Worm (Caenorhabditis elegans) whole organism, late embryonic: ENCODE data around the gene ugt-32.

Experiments
- K02D7.2 ChIP-seq: sonication (generic microtip); optimal IDR thresholded peaks from 2 replicates; lab custom pipeline; 2017; ENCODE audit warnings: mild to moderate bottlenecking, missing genetic modification characterization, missing compliant biosample characterization
- Y22D7AL.16 ChIP-seq: sonication (generic microtip); optimal IDR thresholded peaks from 2 replicates; lab custom pipeline; 2016; ENCODE audit warnings: missing genetic modification characterization, missing compliant biosample characterization
- ama-1 ChIP-seq: fragments of 150-350 bp; optimal IDR thresholded peaks from 2 replicates; lab custom pipeline; 2014
- ceh-19 ChIP-seq: fragments of 200-800 bp; sonication (Bioruptor generic); optimal IDR thresholded peaks from 2 replicates; lab custom pipeline; 2018; ENCODE audit warnings: mild to moderate bottlenecking, missing genetic modification characterization, missing compliant biosample characterization
- ceh-31 ChIP-seq: sonication (generic microtip); optimal IDR thresholded peaks from 2 replicates; lab custom pipeline; 2016; ENCODE audit warnings: missing genetic modification characterization, missing compliant biosample characterization
- mec-3 ChIP-seq: sonication (generic microtip); optimal IDR thresholded peaks from 2 replicates; lab custom pipeline; 2016; ENCODE audit warnings: borderline replicate concordance, missing genetic modification characterization, missing compliant biosample characterization
- pha-4 ChIP-seq: fragments of 150-350 bp; optimal IDR thresholded peaks from 2 replicates; lab custom pipeline; 2018; ENCODE audit warnings: missing biosample characterization, missing genetic modification reagents, missing genetic modification characterization
- pqm-1 ChIP-seq: sonication (generic microtip); optimal IDR thresholded peaks from 2 replicates; lab custom pipeline; 2016; ENCODE audit warnings: missing genetic modification characterization, missing compliant biosample characterization
- rnt-1 ChIP-seq: sonication (generic microtip); optimal IDR thresholded peaks from 2 replicates; lab custom pipeline; 2016; ENCODE audit warnings: missing genetic modification characterization, missing compliant biosample characterization
- syd-9 ChIP-seq: sonication (generic microtip); optimal IDR thresholded peaks from 2 replicates; lab custom pipeline; 2016; ENCODE audit warnings: mild to moderate bottlenecking, missing genetic modification characterization, moderate library complexity, missing compliant biosample characterization

- no peak for TF ChIP-seq ama-1 (lab: Kevin White, UChicago)
- TF ChIP-seq K02D7.2, result no peak
- no peak for TF ChIP-seq rnt-1
- no peak for TF ChIP-seq pha-4 (tag; lab: Kevin White, UChicago)
- no peak for TF ChIP-seq ceh-19 (GFP tag; lab: Kevin White, UChicago)
- TF ChIP-seq mec-3 (tag; lab: Kevin White, UChicago), result no peak
- no peak for TF ChIP-seq ceh-31 (tag; lab: Kevin White, UChicago)
- TF ChIP-seq syd-9 (tag; lab: Kevin White, UChicago), result no peak
- no peak for TF ChIP-seq Y22D7AL.16 (tag; lab: Kevin White, UChicago)
- TF ChIP-seq pqm-1 (tag; lab: Kevin White, UChicago), result no peak
Measured at ce11 chrV:3800378-3800777, 43.4 kb downstream of the ugt-32 start, which contains the start of gene srt-30.
